Fruit fly (Drosophila melanogaster) whole organism, embryonic: ENCODE data around the gene REG.
A peak's percentile ranks its signal among the peaks of the same experiment; 100 is the strongest.

Experiments used
- Awh ChIP-seq: fragments of 200-800 bp; sonication (Bioruptor generic); IDR thresholded peaks from 2 replicates; pipeline ENCODE4, ENCODE4 v1.3.6; 2022; ENCODE audit warnings: missing biosample characterization, missing genetic modification characterization
- Blimp-1 ChIP-seq: fragments of 200-800 bp; sonication (Bioruptor generic); optimal IDR thresholded peaks from 3 replicates; lab custom pipeline; 2018; ENCODE audit warnings: missing biosample characterization, missing genetic modification characterization, mild to moderate bottlenecking, moderate library complexity, missing genetic modification reagents
- BtbVII ChIP-seq: fragments of 200-800 bp; sonication (Bioruptor generic); optimal IDR thresholded peaks from 3 replicates; lab custom pipeline; 2017; ENCODE audit warnings: missing biosample characterization, mild to moderate bottlenecking, missing genetic modification characterization
- CG1024 ChIP-seq: fragments of 200-800 bp; sonication (Bioruptor generic); IDR thresholded peaks from 2 replicates; pipeline ENCODE4 v1.3.6; 2022; ENCODE audit warnings: missing biosample characterization, missing genetic modification characterization
- CG10654 ChIP-seq: fragments of 200-800 bp; sonication (Bioruptor generic); optimal IDR thresholded peaks from 2 replicates; lab custom pipeline; 2016; ENCODE audit warnings: missing biosample characterization, missing genetic modification characterization
- CG10979 ChIP-seq: fragments of 200-800 bp; sonication (Bioruptor generic); optimal IDR thresholded peaks from 2 replicates; lab custom pipeline; 2018; ENCODE audit warnings: missing biosample characterization, mild to moderate bottlenecking, missing genetic modification characterization, moderate library complexity
- CG12769 ChIP-seq: fragments of 200-800 bp; sonication (Bioruptor generic); optimal IDR thresholded peaks from 2 replicates; lab custom pipeline; 2019; ENCODE audit warnings: missing biosample characterization, mild to moderate bottlenecking, missing genetic modification characterization, moderate library complexity
- CG13424 ChIP-seq: fragments of 200-800 bp; sonication (Bioruptor generic); optimal IDR thresholded peaks from 2 replicates; lab custom pipeline; 2019; ENCODE audit warnings: missing biosample characterization, mild to moderate bottlenecking, missing genetic modification characterization, moderate library complexity
- CG14050 ChIP-seq: fragments of 200-800 bp; sonication (Bioruptor generic); IDR thresholded peaks from 3 replicates; pipeline ENCODE4 v1.3.6; 2022; ENCODE audit warnings: missing biosample characterization, missing genetic modification characterization
- CG14860 ChIP-seq: fragments of 200-800 bp; sonication (Bioruptor generic); IDR thresholded peaks from 3 replicates; pipeline ENCODE4 v1.3.6; 2022; ENCODE audit warnings: missing biosample characterization, missing genetic modification characterization; ENCODE audit not compliant: partially characterized antibody
- CG15269 ChIP-seq: fragments of 200-800 bp; sonication (Bioruptor generic); optimal IDR thresholded peaks from 2 replicates; lab custom pipeline; 2018; ENCODE audit warnings: missing biosample characterization, mild to moderate bottlenecking, missing genetic modification characterization, moderate library complexity
- CG1647 ChIP-seq: fragments of 200-800 bp; sonication (Bioruptor generic); optimal IDR thresholded peaks from 3 replicates; lab custom pipeline; 2016; ENCODE audit warnings: missing biosample characterization, missing genetic modification characterization
- CG2129 ChIP-seq: fragments of 200-800 bp; sonication (Bioruptor generic); IDR thresholded peaks from 2 replicates; pipeline ENCODE4 v1.3.6; 2022; ENCODE audit warnings: missing biosample characterization, missing genetic modification characterization; ENCODE audit not compliant: partially characterized antibody
- CG30403 ChIP-seq: fragments of 200-800 bp; sonication (Bioruptor generic); optimal IDR thresholded peaks from 3 replicates; lab custom pipeline; 2016; ENCODE audit warnings: missing biosample characterization, missing genetic modification characterization
- CG3065 ChIP-seq: fragments of 200-800 bp; sonication (Bioruptor generic); optimal IDR thresholded peaks from 2 replicates; lab custom pipeline; 2016; ENCODE audit warnings: missing biosample characterization, missing genetic modification characterization
- CG3726 ChIP-seq: fragments of 200-800 bp; sonication (Bioruptor generic); IDR thresholded peaks from 3 replicates; pipeline ENCODE4, ENCODE4 v1.3.6; 2022; ENCODE audit warnings: missing biosample characterization, missing genetic modification characterization
- CG4730 ChIP-seq: fragments of 200-800 bp; sonication (Bioruptor generic); IDR thresholded peaks from 2 replicates; pipeline ENCODE4 v1.3.6; 2022; ENCODE audit warnings: missing biosample characterization, missing genetic modification characterization
- CG6683 ChIP-seq: fragments of 200-800 bp; sonication (Bioruptor generic); optimal IDR thresholded peaks from 2 replicates; lab custom pipeline; 2017; ENCODE audit warnings: missing biosample characterization, mild to moderate bottlenecking, missing genetic modification characterization, missing genetic modification reagents
- CG6813 ChIP-seq: fragments of 200-800 bp; sonication (Bioruptor generic); optimal IDR thresholded peaks from 2 replicates; lab custom pipeline; 2017; ENCODE audit warnings: missing biosample characterization, missing genetic modification characterization, mild to moderate bottlenecking, moderate library complexity, missing genetic modification reagents
- CG7372 ChIP-seq: fragments of 200-800 bp; sonication (Bioruptor generic); IDR thresholded peaks from 2 replicates; pipeline ENCODE4 v1.3.6; 2022; ENCODE audit warnings: missing biosample characterization, missing genetic modification characterization
- CG7745 ChIP-seq: fragments of 200-800 bp; sonication (Bioruptor generic); optimal IDR thresholded peaks from 2 replicates; lab custom pipeline; 2018; ENCODE audit warnings: missing biosample characterization, mild to moderate bottlenecking, missing genetic modification characterization, moderate library complexity
- CG7928 ChIP-seq: fragments of 200-800 bp; sonication (Bioruptor generic); optimal IDR thresholded peaks from 2 replicates; lab custom pipeline; 2017; ENCODE audit warnings: missing biosample characterization, mild to moderate bottlenecking, missing genetic modification characterization
- CG9727 ChIP-seq: fragments of 200-800 bp; sonication (Bioruptor generic); optimal IDR thresholded peaks from 3 replicates; lab custom pipeline; 2017; ENCODE audit warnings: missing biosample characterization, mild to moderate bottlenecking, missing genetic modification characterization
- Doc3 ChIP-seq: fragments of 200-800 bp; sonication (Bioruptor generic); IDR thresholded peaks from 3 replicates; pipeline ENCODE4 v1.3.6; 2022; ENCODE audit warnings: missing biosample characterization, missing genetic modification characterization; ENCODE audit not compliant: partially characterized antibody
- Hmr ChIP-seq: fragments of 200-800 bp; sonication (Bioruptor generic); optimal IDR thresholded peaks from 3 replicates; lab custom pipeline; 2017; ENCODE audit warnings: mild to moderate bottlenecking, missing biosample characterization, missing genetic modification reagents, missing genetic modification characterization
- Hr78 ChIP-seq, 2 experiments: fragments of 200-800 bp in 1 of 2; fragments of >200 bp in 1 of 2; sonication (Bioruptor generic) in 1 of 2; optimal IDR thresholded peaks; 2 replicates each; lab custom pipeline; 2017 to 2019; ENCODE audit warnings: missing biosample characterization in 2 of 2, missing genetic modification characterization in 2 of 2, mild to moderate bottlenecking in 1 of 2, moderate library complexity in 1 of 2
- Oaz ChIP-seq: fragments of 200-800 bp; sonication (Bioruptor generic); IDR thresholded peaks from 2 replicates; pipeline ENCODE4 v1.3.6; 2022; ENCODE audit warnings: missing biosample characterization, missing genetic modification characterization
- Poxn ChIP-seq: fragments of 200-800 bp; sonication (Bioruptor generic); IDR thresholded peaks from 2 replicates; pipeline ENCODE4 v1.3.6; 2022; ENCODE audit warnings: missing biosample characterization, missing genetic modification characterization
- Vsx1 ChIP-seq: fragments of 200-800 bp; sonication (Bioruptor generic); optimal IDR thresholded peaks from 2 replicates; lab custom pipeline; 2017; ENCODE audit warnings: missing biosample characterization, mild to moderate bottlenecking, missing genetic modification characterization, missing genetic modification reagents
- abd-A ChIP-seq: fragments of 200-800 bp; sonication (Bioruptor generic); optimal IDR thresholded peaks from 3 replicates; lab custom pipeline; 2019; ENCODE audit warnings: missing biosample characterization, mild to moderate bottlenecking, missing genetic modification characterization, moderate library complexity
- al ChIP-seq: fragments of 200-800 bp; sonication (Bioruptor generic); IDR thresholded peaks from 2 replicates; pipeline ENCODE4 v1.3.6; 2022; ENCODE audit warnings: missing biosample characterization, missing genetic modification characterization
- chinmo ChIP-seq: fragments of 200-800 bp; sonication (Bioruptor generic); IDR thresholded peaks from 4 replicates; pipeline ENCODE4 v1.3.6; 2022; ENCODE audit warnings: missing biosample characterization, missing genetic modification characterization; ENCODE audit not compliant: partially characterized antibody
- crol ChIP-seq: fragments of 200-800 bp; sonication (Bioruptor generic); IDR thresholded peaks from 2 replicates; pipeline ENCODE4 v1.3.6; 2022; ENCODE audit warnings: missing biosample characterization, missing genetic modification characterization
- dan ChIP-seq: fragments of 200-800 bp; sonication (Bioruptor generic); IDR thresholded peaks from 2 replicates; pipeline ENCODE4 v1.3.6; 2022; ENCODE audit warnings: missing biosample characterization, missing genetic modification characterization
- hkb ChIP-seq, 2 experiments: fragments of 200-800 bp in 1 of 2; fragments of >200 bp in 1 of 2; sonication (Bioruptor generic) in 1 of 2; IDR thresholded peaks in 1 of 2; optimal IDR thresholded peaks in 1 of 2; 2 replicates each; pipeline versions ENCODE4 v1.3.6 to Lab custom; 2017 to 2022; ENCODE audit warnings: missing biosample characterization in 1 of 2, missing genetic modification characterization in 1 of 2
- kni ChIP-seq: fragments of 200-800 bp; sonication (Bioruptor generic); optimal IDR thresholded peaks from 3 replicates; lab custom pipeline; 2017; ENCODE audit warnings: mild to moderate bottlenecking, missing biosample characterization, missing genetic modification reagents, missing genetic modification characterization
- oc ChIP-seq: fragments of 200-800 bp; sonication (Bioruptor generic); optimal IDR thresholded peaks from 2 replicates; lab custom pipeline; 2018; ENCODE audit warnings: missing biosample characterization, mild to moderate bottlenecking, missing genetic modification characterization, moderate library complexity
- pros ChIP-seq: fragments of 200-800 bp; sonication (Bioruptor generic); optimal IDR thresholded peaks from 3 replicates; lab custom pipeline; 2019; ENCODE audit warnings: missing biosample characterization, mild to moderate bottlenecking, missing genetic modification characterization, moderate library complexity
- pum ChIP-seq: fragments of 200-800 bp; sonication (Bioruptor generic); optimal IDR thresholded peaks from 2 replicates; lab custom pipeline; 2016; ENCODE audit warnings: missing biosample characterization, missing genetic modification characterization
- salm ChIP-seq: fragments of 200-800 bp; sonication (Bioruptor generic); optimal IDR thresholded peaks from 2 replicates; lab custom pipeline; 2018; ENCODE audit warnings: missing biosample characterization, mild to moderate bottlenecking, missing genetic modification characterization
- sd ChIP-seq: fragments of 200-800 bp; sonication (Bioruptor generic); optimal IDR thresholded peaks from 3 replicates; lab custom pipeline; 2018; ENCODE audit warnings: missing biosample characterization, mild to moderate bottlenecking, missing genetic modification characterization, moderate library complexity
- sens ChIP-seq: fragments of 200-800 bp; sonication (Bioruptor generic); peaks from one replicate; lab custom pipeline; 2016; ENCODE audit warnings: missing biosample characterization, missing genetic modification characterization
- seq ChIP-seq: fragments of 200-800 bp; sonication (Bioruptor generic); IDR thresholded peaks from 2 replicates; pipeline ENCODE4 v1.3.6; 2022; ENCODE audit warnings: missing biosample characterization, missing genetic modification characterization
- sqz ChIP-seq: fragments of 200-800 bp; sonication (Bioruptor generic); optimal IDR thresholded peaks from 3 replicates; lab custom pipeline; 2018; ENCODE audit warnings: missing biosample characterization, mild to moderate bottlenecking, missing genetic modification characterization
- sug ChIP-seq: fragments of 200-800 bp; optimal IDR thresholded peaks from 2 replicates; lab custom pipeline; 2019; ENCODE audit warnings: missing biosample characterization, mild to moderate bottlenecking, missing genetic modification characterization, moderate library complexity
- tgo ChIP-seq: fragments of 200-800 bp; sonication (Bioruptor generic); IDR thresholded peaks from 3 replicates; pipeline ENCODE4 v1.3.6; 2022; ENCODE audit warnings: missing biosample characterization, missing genetic modification characterization
- vvl ChIP-seq: fragments of 200-800 bp; sonication (Bioruptor generic); IDR thresholded peaks from 2 replicates; pipeline ENCODE4 v1.3.6; 2022; ENCODE audit warnings: missing biosample characterization, missing genetic modification characterization

Gene REG

DNA sequence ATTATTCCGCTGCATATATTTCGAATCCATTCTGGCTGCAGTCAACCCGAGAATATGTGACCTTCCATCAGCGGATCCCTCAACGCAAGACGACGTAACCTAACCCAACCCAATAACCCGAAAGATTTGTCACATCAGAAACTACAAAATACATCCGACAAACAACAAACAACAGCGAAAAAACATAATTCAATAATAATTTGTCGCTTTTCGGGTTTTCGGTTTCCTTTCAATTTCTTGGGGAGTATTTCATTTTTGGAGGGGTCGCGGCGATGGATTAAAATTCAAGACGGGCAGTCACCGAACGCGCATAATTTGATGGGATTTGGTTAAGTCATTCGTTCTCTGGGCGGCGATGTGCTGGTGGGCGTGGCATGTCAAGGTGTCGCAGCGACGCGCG is 18.8 kb downstream of the REG start:
- TF ChIP-seq Hr78 (GFP tag; optimal IDR thresholded peaks at IDR 0.05; lab: Kevin White, UChicago), result peak in 1 of 2 experiments; percentile 36
- TF ChIP-seq Awh (GFP tag; lab: Robert Waterston, UW), result no peak
- peak; percentile 88 for TF ChIP-seq kni (GFP tag; lab: Kevin White, UChicago)
- TF ChIP-seq CG12769, result peak; percentile 37
- no peak for TF ChIP-seq CG7928
- peak; percentile 27 for TF ChIP-seq pros (GFP tag; lab: Kevin White, UChicago)
- peak; percentile 19 for TF ChIP-seq sd
- no peak for TF ChIP-seq Doc3 (GFP tag; lab: Robert Waterston, UW)
- peak; percentile 37 for TF ChIP-seq CG3065 (GFP tag; lab: Kevin White, UChicago)
- TF ChIP-seq sens (GFP tag; lab: Kevin White, UChicago), result peak; percentile 33
- no peak for TF ChIP-seq Oaz (GFP tag; lab: Robert Waterston, UW)
- 0 out of 4 replicates have a peak, but pooled peaks have one; percentile 55 for TF ChIP-seq chinmo (GFP tag; lab: Robert Waterston, UW)
- TF ChIP-seq CG6683 (GFP tag; lab: Kevin White, UChicago), result no peak
- TF ChIP-seq Vsx1, result no peak
- TF ChIP-seq CG14050 (GFP tag; lab: Robert Waterston, UW), result no peak
- TF ChIP-seq abd-A (tag; lab: Kevin White, UChicago), result peak; percentile 72
- TF ChIP-seq Blimp-1, result peak; percentile 28
- TF ChIP-seq CG10979, result no peak
- TF ChIP-seq CG1647 (GFP tag; lab: Kevin White, UChicago), result no peak
- peak; percentile 61 for TF ChIP-seq crol (GFP tag; lab: Robert Waterston, UW)
- no peak for TF ChIP-seq CG2129 (GFP tag; lab: Robert Waterston, UW)
- TF ChIP-seq sqz (GFP tag; lab: Kevin White, UChicago), result no peak
- TF ChIP-seq CG9727 (GFP tag; lab: Kevin White, UChicago), result no peak
- TF ChIP-seq vvl (GFP tag; lab: Robert Waterston, UW), result 0 out of 2 replicates have a peak, but pooled peaks have one; percentile 39
- peak; percentile 86 for TF ChIP-seq oc

DNA sequence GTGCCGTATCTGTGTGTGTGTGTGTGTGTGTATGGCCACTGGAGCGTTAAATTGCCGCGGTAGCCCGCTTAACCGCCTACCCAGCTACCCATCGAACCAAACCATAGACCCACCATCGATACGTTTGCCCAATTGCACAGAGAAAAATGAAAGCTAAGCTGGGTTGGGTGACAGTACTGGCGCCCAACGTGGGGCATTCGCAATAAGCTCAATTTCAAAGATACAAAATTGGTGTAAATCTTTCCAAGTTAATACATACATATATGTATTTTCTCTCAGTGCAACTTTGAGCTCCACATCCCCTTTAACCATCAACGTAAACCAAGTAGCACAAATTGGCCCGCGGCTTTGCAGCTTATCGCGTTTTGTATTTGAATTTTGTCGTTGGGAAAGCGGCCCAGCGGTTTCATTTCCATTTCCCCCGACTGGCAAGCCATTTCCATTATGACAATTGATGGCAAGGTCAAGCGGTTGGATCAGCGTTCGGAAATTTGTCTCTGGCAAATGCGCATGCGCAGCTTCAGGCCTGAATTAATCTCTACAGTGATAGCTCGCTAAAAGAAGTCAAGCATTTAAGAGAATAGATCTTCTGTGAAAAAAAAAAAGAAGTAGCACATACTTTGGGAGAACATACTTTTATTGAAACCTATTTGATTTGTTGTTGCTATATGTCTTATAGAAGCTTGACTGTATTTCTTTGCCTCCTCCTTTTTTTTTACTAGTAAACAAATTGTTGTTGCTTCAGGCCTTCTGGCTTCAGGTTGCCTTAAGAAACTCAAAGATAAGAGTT is 20.5 kb downstream of the REG start:
- TF ChIP-seq CG15269, result peak; percentile 80
- TF ChIP-seq BtbVII (GFP tag; lab: Kevin White, UChicago), result peak; percentile 48
- TF ChIP-seq CG13424 (tag; lab: Kevin White, UChicago), result peak; percentile 67
- TF ChIP-seq CG7745 (tag; lab: Kevin White, UChicago), result no peak
- TF ChIP-seq seq (GFP tag; lab: Robert Waterston, UW), result peak; percentile 68
- TF ChIP-seq al, result peak; percentile 29; the same call in 1 of the 2 replicates
- TF ChIP-seq dan (GFP tag; lab: Robert Waterston, UW), result peak; percentile 20; the same call in 1 of the 2 replicates
- TF ChIP-seq tgo (GFP tag; lab: Robert Waterston, UW), result peak; percentile 77
- peak; percentile 68 for TF ChIP-seq pum
- TF ChIP-seq CG14860 (GFP tag; lab: Robert Waterston, UW), result no peak
- no peak for TF ChIP-seq hkb (optimal IDR thresholded peaks at IDR 0.05; lab: Kevin White, UChicago)
- peak; percentile 73 for TF ChIP-seq hkb (GFP tag; IDR thresholded peaks at IDR 0.05; lab: Robert Waterston, UW)
- TF ChIP-seq sug (tag; lab: Kevin White, UChicago), result peak; percentile 0
- TF ChIP-seq Poxn, result 0 out of 2 replicates have a peak, but pooled peaks have one; percentile 21
- TF ChIP-seq CG4730 (GFP tag; lab: Robert Waterston, UW), result peak; percentile 78
- peak; percentile 74 for TF ChIP-seq CG7372 (GFP tag; lab: Robert Waterston, UW)
- peak; percentile 62; the same call in 1 of the 3 replicates for TF ChIP-seq CG3726 (GFP tag; lab: Robert Waterston, UW)
- TF ChIP-seq CG6813 (GFP tag; lab: Kevin White, UChicago), result peak; percentile 65
- no peak for TF ChIP-seq kni (GFP tag; lab: Kevin White, UChicago)
- TF ChIP-seq Hmr (GFP tag; lab: Kevin White, UChicago), result peak; percentile 72
- TF ChIP-seq salm (tag; lab: Kevin White, UChicago), result peak; percentile 44
- peak; percentile 78 for TF ChIP-seq CG30403 (GFP tag; lab: Kevin White, UChicago)
- peak; percentile 71; the same call in 1 of the 2 replicates for TF ChIP-seq CG1024 (GFP tag; lab: Robert Waterston, UW)
- peak; percentile 51 for TF ChIP-seq CG10654 (GFP tag; lab: Kevin White, UChicago)
